Worm (Caenorhabditis elegans) whole organism, early embryonic: Measurements from ENCODE around the gene clec-62.

Source experiments
- B0310.2 ChIP-seq: sonication (generic microtip); optimal IDR thresholded peaks from 2 replicates; lab custom pipeline; 2016; ENCODE audit warnings: mild to moderate bottlenecking, missing genetic modification characterization, missing compliant biosample characterization
- ama-1 ChIP-seq: fragments of 150-350 bp; optimal IDR thresholded peaks from 2 replicates; lab custom pipeline; 2014
- ceh-36 ChIP-seq: sonication (generic microtip); optimal IDR thresholded peaks from 2 replicates; lab custom pipeline; 2016; ENCODE audit warnings: missing genetic modification characterization, inconsistent platforms, missing compliant biosample characterization
- flt-1 ChIP-seq: fragments of 200-800 bp; sonication (Bioruptor generic); IDR thresholded peaks from 2 replicates; pipeline ENCODE4 v1.3.6; 2022; ENCODE audit warnings: missing genetic modification characterization, missing compliant biosample characterization
- hmbx-1 ChIP-seq: sonication (generic microtip); optimal IDR thresholded peaks from 2 replicates; lab custom pipeline; 2016; ENCODE audit warnings: mild to moderate bottlenecking, missing genetic modification characterization, missing compliant biosample characterization
- hmg-4 ChIP-seq: fragments of 200-800 bp; sonication (Bioruptor generic); optimal IDR thresholded peaks from 2 replicates; lab custom pipeline; 2018; ENCODE audit warnings: mild to moderate bottlenecking, missing genetic modification characterization, missing compliant biosample characterization
- sea-1 ChIP-seq: fragments of 200-800 bp; sonication (Bioruptor generic); conservative IDR thresholded peaks from 2 replicates; pipeline ENCODE4 v1.3.6; 2022; ENCODE audit warnings: missing genetic modification characterization, missing compliant biosample characterization
- tbx-11 ChIP-seq: fragments of 200-800 bp; sonication (Bioruptor generic); IDR thresholded peaks from 2 replicates; pipeline ENCODE4 v1.3.6; 2022; ENCODE audit warnings: missing genetic modification characterization, missing compliant biosample characterization
- tbx-37 ChIP-seq: fragments of 200-800 bp; sonication (Bioruptor generic); conservative IDR thresholded peaks from 2 replicates; pipeline ENCODE4 v1.3.6; 2022; ENCODE audit warnings: missing genetic modification reagents, missing genetic modification characterization, missing compliant biosample characterization
- tra-4 ChIP-seq: sonication (generic microtip); optimal IDR thresholded peaks from 2 replicates; lab custom pipeline; 2017; ENCODE audit warnings: missing genetic modification characterization, missing compliant biosample characterization

ce11 chrII:12935259-12935658 is 40.3 kb upstream of the clec-62 start, which contains the start of gene lips-9:
- TF ChIP-seq tbx-11 (GFP tag; lab: Robert Waterston, UW) (no peak), B0310.2 (tag; lab: Kevin White, UChicago) (no peak), flt-1 (GFP tag; lab: Robert Waterston, UW) (no peak), ceh-36 (no peak), tbx-37 (GFP tag; lab: Robert Waterston, UW) (no peak), hmg-4 (GFP tag; lab: Kevin White, UChicago) (no peak), ama-1 (lab: Kevin White, UChicago) (no peak), hmbx-1 (tag; lab: Kevin White, UChicago) (no peak), sea-1 (GFP tag; lab: Robert Waterston, UW) (no peak), tra-4 (tag; lab: Kevin White, UChicago) (no peak)
